Worm (Caenorhabditis elegans) whole organism, L2 larva: ENCODE data around the gene F32D8.5.

ENCODE experiments used
- C34F6.9 ChIP-seq: fragments of 150-350 bp; optimal IDR thresholded peaks from 2 replicates; lab custom pipeline; 2014; ENCODE audit warnings: missing biosample characterization, missing genetic modification characterization
- F13H6.1 ChIP-seq: sonication (generic microtip); optimal IDR thresholded peaks from 2 replicates; lab custom pipeline; 2016; ENCODE audit warnings: missing genetic modification characterization, missing compliant biosample characterization
- R02D3.7 ChIP-seq: fragments of 150-350 bp; optimal IDR thresholded peaks from 2 replicates; lab custom pipeline; 2014; ENCODE audit warnings: missing biosample characterization, missing genetic modification characterization
- Y55F3AM.14 ChIP-seq: fragments of 200-800 bp; sonication (Bioruptor generic); optimal IDR thresholded peaks from 2 replicates; lab custom pipeline; 2018; ENCODE audit warnings: mild to moderate bottlenecking, missing genetic modification characterization, missing compliant biosample characterization
- ZK546.5 ChIP-seq: sonication (generic microtip); optimal IDR thresholded peaks from 2 replicates; lab custom pipeline; 2017; ENCODE audit warnings: missing biosample characterization, missing genetic modification characterization
- alr-1 ChIP-seq: fragments of 150-350 bp; optimal IDR thresholded peaks from 2 replicates; lab custom pipeline; 2014; ENCODE audit warnings: missing biosample characterization, missing genetic modification characterization
- aly-2 ChIP-seq: fragments of 150-350 bp; optimal IDR thresholded peaks from 2 replicates; lab custom pipeline; 2014; ENCODE audit warnings: missing biosample characterization, missing genetic modification characterization
- ama-1 ChIP-seq: fragments of 150-350 bp; optimal IDR thresholded peaks from 2 replicates; lab custom pipeline; 2018; ENCODE audit warnings: inconsistent platforms
- blmp-1 ChIP-seq: sonication (generic microtip); optimal IDR thresholded peaks from 2 replicates; lab custom pipeline; 2017; ENCODE audit warnings: missing genetic modification characterization, mild to moderate bottlenecking, missing compliant biosample characterization, antibody characterized with exemption, moderate library complexity; ENCODE audit not compliant: insufficient read depth
- ceh-82 ChIP-seq: fragments of 150-350 bp; optimal IDR thresholded peaks from 2 replicates; lab custom pipeline; 2014; ENCODE audit warnings: missing biosample characterization, missing genetic modification characterization
- crh-2 ChIP-seq: sonication (generic microtip); optimal IDR thresholded peaks from 2 replicates; lab custom pipeline; 2017; ENCODE audit warnings: missing biosample characterization, missing genetic modification characterization
- dmd-4 ChIP-seq: sonication (generic microtip); optimal IDR thresholded peaks from 2 replicates; lab custom pipeline; 2017; ENCODE audit warnings: missing biosample characterization, missing genetic modification characterization
- egl-27 ChIP-seq: sonication (generic microtip); optimal IDR thresholded peaks from 3 replicates; lab custom pipeline; 2017; ENCODE audit warnings: missing biosample characterization, missing genetic modification reagents, missing genetic modification characterization
- elt-1 ChIP-seq: fragments of 150-350 bp; optimal IDR thresholded peaks from 2 replicates; lab custom pipeline; 2014; ENCODE audit warnings: missing biosample characterization, missing genetic modification characterization
- elt-3 ChIP-seq: sonication (generic microtip); optimal IDR thresholded peaks from 2 replicates; lab custom pipeline; 2017; ENCODE audit warnings: missing biosample characterization, missing genetic modification characterization
- fos-1 ChIP-seq: fragments of 150-350 bp; optimal IDR thresholded peaks from 2 replicates; lab custom pipeline; 2014; ENCODE audit warnings: missing biosample characterization, missing genetic modification characterization
- gmeb-1 ChIP-seq: fragments of 150-350 bp; optimal IDR thresholded peaks from 2 replicates; lab custom pipeline; 2014; ENCODE audit warnings: missing biosample characterization, missing genetic modification characterization
- lin-11 ChIP-seq: fragments of 150-350 bp; sonication (generic microtip); optimal IDR thresholded peaks from 2 replicates; lab custom pipeline; 2014; ENCODE audit warnings: missing biosample characterization, missing genetic modification characterization, inconsistent platforms, mixed read lengths
- lin-13 ChIP-seq: fragments of 150-350 bp; optimal IDR thresholded peaks from 2 replicates; lab custom pipeline; 2014; ENCODE audit warnings: missing biosample characterization, missing genetic modification reagents, missing genetic modification characterization
- lin-39 ChIP-seq: fragments of 150-350 bp; optimal IDR thresholded peaks from 2 replicates; lab custom pipeline; 2014; ENCODE audit warnings: missing biosample characterization, missing genetic modification reagents, missing genetic modification characterization
- lsy-2 ChIP-seq, 2 experiments: fragments of 150-350 bp in 1 of 2; sonication (generic microtip) in 1 of 2; optimal IDR thresholded peaks; 2 replicates each; lab custom pipeline; 2014 to 2017; ENCODE audit warnings: missing biosample characterization in 2 of 2, missing genetic modification characterization in 2 of 2
- mab-5 ChIP-seq: fragments of 150-350 bp; optimal IDR thresholded peaks from 2 replicates; lab custom pipeline; 2014; ENCODE audit warnings: missing biosample characterization, missing genetic modification characterization
- mbf-1 ChIP-seq: sonication (generic microtip); optimal IDR thresholded peaks from 2 replicates; lab custom pipeline; 2017; ENCODE audit warnings: missing biosample characterization, missing genetic modification characterization
- mdl-1 ChIP-seq, 2 experiments: fragments of 150-350 bp in 1 of 2; sonication (generic microtip) in 1 of 2; optimal IDR thresholded peaks; 2 replicates each; lab custom pipeline; 2017; ENCODE audit warnings: missing biosample characterization in 2 of 2, missing genetic modification characterization in 2 of 2
- nhr-10 ChIP-seq: sonication (generic microtip); optimal IDR thresholded peaks from 2 replicates; lab custom pipeline; 2017; ENCODE audit warnings: missing biosample characterization, missing genetic modification characterization
- nhr-11 ChIP-seq: fragments of 150-350 bp; optimal IDR thresholded peaks from 2 replicates; lab custom pipeline; 2014; ENCODE audit warnings: missing biosample characterization, missing genetic modification characterization
- nhr-12 ChIP-seq: fragments of 150-350 bp; optimal IDR thresholded peaks from 2 replicates; lab custom pipeline; 2014; ENCODE audit warnings: missing biosample characterization, missing genetic modification characterization
- nhr-129 ChIP-seq: fragments of 150-350 bp; optimal IDR thresholded peaks from 2 replicates; lab custom pipeline; 2014; ENCODE audit warnings: missing biosample characterization, missing genetic modification characterization
- nhr-21 ChIP-seq: fragments of 150-350 bp; optimal IDR thresholded peaks from 2 replicates; lab custom pipeline; 2014; ENCODE audit warnings: missing biosample characterization, missing genetic modification characterization
- nhr-237 ChIP-seq: fragments of 150-350 bp; optimal IDR thresholded peaks from 2 replicates; lab custom pipeline; 2014; ENCODE audit warnings: missing biosample characterization, missing genetic modification characterization
- nhr-25 ChIP-seq: fragments of 150-350 bp; sonication (generic microtip); optimal IDR thresholded peaks from 3 replicates; lab custom pipeline; 2014; ENCODE audit warnings: missing biosample characterization, missing genetic modification characterization
- nhr-6 ChIP-seq: fragments of 150-350 bp; optimal IDR thresholded peaks from 2 replicates; lab custom pipeline; 2014; ENCODE audit warnings: missing biosample characterization, missing genetic modification characterization
- nhr-77 ChIP-seq: fragments of 150-350 bp; optimal IDR thresholded peaks from 2 replicates; lab custom pipeline; 2014; ENCODE audit warnings: missing biosample characterization, missing genetic modification characterization
- peb-1 ChIP-seq: fragments of 150-350 bp; optimal IDR thresholded peaks from 2 replicates; lab custom pipeline; 2014; ENCODE audit warnings: missing biosample characterization, missing genetic modification characterization
- sem-4 ChIP-seq: fragments of 150-350 bp; optimal IDR thresholded peaks from 2 replicates; lab custom pipeline; 2014; ENCODE audit warnings: missing biosample characterization, missing genetic modification reagents, missing genetic modification characterization
- skn-1 ChIP-seq: sonication (generic microtip); optimal IDR thresholded peaks from 2 replicates; lab custom pipeline; 2017; ENCODE audit warnings: missing biosample characterization, missing genetic modification characterization
- sma-9 ChIP-seq, 2 experiments: fragments of 150-350 bp in 1 of 2; sonication (generic microtip) in 1 of 2; optimal IDR thresholded peaks; 2 replicates each; lab custom pipeline; 2014 to 2016; ENCODE audit warnings: missing genetic modification characterization in 2 of 2, mild to moderate bottlenecking in 1 of 2, missing biosample characterization in 1 of 2, missing compliant biosample characterization in 1 of 2, missing genetic modification reagents in 1 of 2, moderate library complexity in 1 of 2
- snpc-4 ChIP-seq: fragments of 150-350 bp; optimal IDR thresholded peaks from 2 replicates; lab custom pipeline; 2014; ENCODE audit warnings: missing biosample characterization, missing genetic modification characterization
- unc-39 ChIP-seq: fragments of 150-350 bp; optimal IDR thresholded peaks from 2 replicates; lab custom pipeline; 2014; ENCODE audit warnings: missing biosample characterization, missing genetic modification characterization
- unc-62 ChIP-seq: fragments of 150-350 bp; optimal IDR thresholded peaks from 2 replicates; lab custom pipeline; 2014; ENCODE audit warnings: missing biosample characterization, missing genetic modification reagents, missing genetic modification characterization
- zag-1 ChIP-seq: fragments of 150-350 bp; optimal IDR thresholded peaks from 2 replicates; lab custom pipeline; 2014; ENCODE audit warnings: missing biosample characterization, missing genetic modification characterization
- ztf-1 ChIP-seq: fragments of 200-800 bp; sonication (Bioruptor generic); conservative IDR thresholded peaks from 2 replicates; pipeline ENCODE4 v1.3.6; 2022; ENCODE audit warnings: missing genetic modification characterization, missing compliant biosample characterization
- ztf-11 ChIP-seq: sonication (generic microtip); optimal IDR thresholded peaks from 2 replicates; lab custom pipeline; 2017; ENCODE audit warnings: missing biosample characterization, missing genetic modification characterization

The F32D8.5 gene

ce11 chrV:10937294-10937693 lies 42.7 kb downstream of the F32D8.5 start (continued):
- TF ChIP-seq nhr-237 (tag; lab: Kevin White, UChicago) (no peak), skn-1 (tag; lab: Kevin White, UChicago) (peak; percentile 55), alr-1 (no peak), lin-11 (tag; lab: Kevin White, UChicago) (no peak), peb-1 (tag; lab: Kevin White, UChicago) (no peak), elt-3 (no peak), unc-62 (no peak), nhr-10 (tag; lab: Kevin White, UChicago) (no peak), C34F6.9 (tag; lab: Kevin White, UChicago) (peak; percentile 69), ZK546.5 (no peak), sem-4 (tag; lab: Kevin White, UChicago) (peak; percentile 63), zag-1 (tag; lab: Kevin White, UChicago) (no peak), nhr-77 (tag; lab: Kevin White, UChicago) (no peak), ztf-11 (tag; lab: Kevin White, UChicago) (no peak), blmp-1 (tag; lab: Kevin White, UChicago) (no peak)

- no peak for TF ChIP-seq peb-1 (tag; lab: Kevin White, UChicago)
- TF ChIP-seq mab-5 (tag; lab: Kevin White, UChicago): no peak
- TF ChIP-seq ZK546.5: no peak
- no peak for TF ChIP-seq ztf-11 (tag; lab: Kevin White, UChicago)
- peak; percentile 28 for TF ChIP-seq C34F6.9 (tag; lab: Kevin White, UChicago)
- TF ChIP-seq mbf-1: no peak
- peak; percentile 23 for TF ChIP-seq gmeb-1 (tag; lab: Kevin White, UChicago)
- no peak for TF ChIP-seq skn-1 (tag; lab: Kevin White, UChicago)
- TF ChIP-seq R02D3.7: no peak
- TF ChIP-seq crh-2: peak; percentile 47
- TF ChIP-seq mdl-1 (tag; optimal IDR thresholded peaks at IDR 0.05; lab: Kevin White, UChicago): no peak
- no peak for TF ChIP-seq unc-39 (tag; lab: Kevin White, UChicago)
- TF ChIP-seq sma-9 (GFP tag; optimal IDR thresholded peaks at IDR 0.05; lab: Kevin White, UChicago): peak; percentile 68
- TF ChIP-seq sma-9 (tag; optimal IDR thresholded peaks at IDR 0.05; lab: Kevin White, UChicago): no peak
- no peak for TF ChIP-seq sem-4 (tag; lab: Kevin White, UChicago)
- no peak for TF ChIP-seq lin-13
- TF ChIP-seq fos-1: peak; percentile 58
- TF ChIP-seq nhr-21: peak; percentile 20
- TF ChIP-seq Y55F3AM.14: no peak
- no peak for TF ChIP-seq nhr-11 (tag; lab: Kevin White, UChicago)
- peak; percentile 26 for TF ChIP-seq F13H6.1 (tag; lab: Kevin White, UChicago)
- peak; percentile 99 for TF ChIP-seq nhr-129
- TF ChIP-seq nhr-10 (tag; lab: Kevin White, UChicago): no peak
These were observed 44.1 kb downstream of the F32D8.5 start, which contains the start of gene F17C11.11 for ce11 chrV:10938739-10939138. F17C11.11 (minus strand) TSS chrV:10938817.

ce11 chrV:10939990-10940570 lies 45.5 kb downstream of the F32D8.5 start:
- TF ChIP-seq nhr-21: peak; percentile 68
- no peak for TF ChIP-seq aly-2
- TF ChIP-seq unc-62: peak; percentile 24
- TF ChIP-seq sma-9 (GFP tag; optimal IDR thresholded peaks at IDR 0.05; lab: Kevin White, UChicago): peak; percentile 65
- TF ChIP-seq sma-9 (tag; optimal IDR thresholded peaks at IDR 0.05; lab: Kevin White, UChicago): no peak

ce11 chrV:10940571-10940991 lies 46.0 kb downstream of the F32D8.5 start:
- TF ChIP-seq nhr-21 (peak; percentile 56), nhr-11 (tag; lab: Kevin White, UChicago) (no peak), C34F6.9 (tag; lab: Kevin White, UChicago) (peak; percentile 75), ama-1 (peak; percentile 34), nhr-129 (peak; percentile 100), nhr-10 (tag; lab: Kevin White, UChicago) (no peak), mbf-1 (no peak), dmd-4 (tag; lab: Kevin White, UChicago) (no peak), sma-9 (GFP tag; optimal IDR thresholded peaks at IDR 0.05; lab: Kevin White, UChicago) (peak; percentile 67), sma-9 (tag; optimal IDR thresholded peaks at IDR 0.05; lab: Kevin White, UChicago) (no peak), gmeb-1 (tag; lab: Kevin White, UChicago) (peak; percentile 62), mab-5 (tag; lab: Kevin White, UChicago) (no peak), nhr-25 (tag; lab: Kevin White, UChicago) (peak; percentile 45), nhr-6 (no peak), unc-62 (no peak), fos-1 (peak; percentile 74), lin-39 (tag; lab: Kevin White, UChicago) (no peak), alr-1 (no peak), ztf-1 (GFP tag; lab: Robert Waterston, UW) (no peak), nhr-77 (tag; lab: Kevin White, UChicago) (no peak), lin-13 (peak; percentile 39), nhr-12 (tag; lab: Kevin White, UChicago) (no peak), crh-2 (peak; percentile 81), snpc-4 (tag; lab: Kevin White, UChicago) (no peak), mdl-1 (tag; optimal IDR thresholded peaks at IDR 0.05; lab: Kevin White, UChicago) (peak in 1 of 2 experiments; percentile 24), ztf-11 (tag; lab: Kevin White, UChicago) (no peak), lsy-2 (tag; optimal IDR thresholded peaks at IDR 0.05; lab: Kevin White, UChicago) (peak in 1 of 2 experiments; percentile 65), zag-1 (tag; lab: Kevin White, UChicago) (peak; percentile 27), ceh-82 (tag; lab: Kevin White, UChicago) (no peak), nhr-237 (tag; lab: Kevin White, UChicago) (no peak), elt-1 (tag; lab: Kevin White, UChicago) (no peak), peb-1 (tag; lab: Kevin White, UChicago) (no peak), skn-1 (tag; lab: Kevin White, UChicago) (peak; percentile 75), egl-27 (tag; lab: Kevin White, UChicago) (peak; percentile 75)
